Worm (Caenorhabditis elegans) whole organism, late embryonic: Measurements from ENCODE around the gene C43G2.3.
A peak's percentile ranks its signal among the peaks of the same experiment; 100 is the strongest.

Experiments used
- ceh-45 ChIP-seq: fragments of 200-800 bp; sonication (Bioruptor generic); IDR thresholded peaks from 2 replicates; pipeline ENCODE4 v1.3.6; 2022; ENCODE audit warnings: missing genetic modification reagents, missing genetic modification characterization, missing compliant biosample characterization
- elt-2 ChIP-seq: sonication (generic microtip); optimal IDR thresholded peaks from 2 replicates; lab custom pipeline; 2016; ENCODE audit warnings: missing genetic modification reagents, missing genetic modification characterization, missing compliant biosample characterization

C43G2.3 gene

ce11 chrIV:6627798-6628197 is 49.8 kb downstream of the C43G2.3 start, which contains the start of gene cest-5.2:
Gene cest-5.2, minus strand, starts transcription at chrIV:6627925.
- no peak for TF ChIP-seq ceh-45
- peak; percentile 73 for TF ChIP-seq elt-2
